Fruit fly (Drosophila melanogaster): ENCODE data around the gene eIF3g1.
A peak's percentile ranks its signal among the peaks of the same experiment; 100 is the strongest.

Gene eIF3g1

DNA sequence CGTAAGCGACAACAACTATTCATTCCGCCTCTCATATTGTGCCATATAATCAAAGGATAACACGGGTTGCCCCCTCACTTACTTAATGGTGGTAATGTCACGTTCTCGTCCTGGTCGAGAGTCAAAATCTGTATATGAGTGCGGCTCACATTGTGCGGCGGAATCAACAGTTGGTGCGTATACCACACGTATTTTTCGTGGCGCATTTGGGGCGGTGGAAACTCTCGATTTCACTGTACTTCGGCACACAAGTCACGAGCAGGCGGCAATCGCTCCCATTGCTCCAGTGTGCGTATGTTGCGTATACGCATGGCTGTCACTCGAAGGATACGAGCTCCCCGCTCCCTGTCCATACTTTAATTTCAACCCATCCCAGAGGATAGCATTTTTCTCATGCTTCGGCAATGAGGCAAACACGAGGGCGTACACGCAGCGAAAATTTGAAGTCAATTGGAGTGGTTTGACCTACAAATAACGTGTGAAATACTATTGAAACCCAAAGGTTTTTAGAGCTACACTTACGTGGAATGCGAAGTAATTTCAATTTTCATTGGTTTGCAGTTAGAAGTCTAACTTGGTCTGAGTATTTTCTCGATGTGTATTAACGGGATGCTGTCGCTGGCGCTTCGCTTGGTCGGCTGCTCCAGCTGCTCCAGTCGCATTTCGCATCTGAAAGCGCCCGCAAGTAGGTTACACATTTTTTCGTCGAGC lies 28.2 kb downstream of the eIF3g1 start (continued):
- TF ChIP-seq Chrac-16 (GFP tag; optimal IDR thresholded peaks at IDR 0.05) (peak; percentile 60), Hey (tag; optimal IDR thresholded peaks at IDR 0.05) (no peak), slbo (GFP tag; IDR thresholded peaks at IDR 0.05) (peak; percentile 89), jumu (GFP tag; optimal IDR thresholded peaks at IDR 0.05) (peak; percentile 62), gem (tag; optimal IDR thresholded peaks at IDR 0.05) (peak; percentile 80), CG11085 (GFP tag; IDR thresholded peaks at IDR 0.05) (peak; percentile 79; the same call in 1 of the 2 replicates), Vsx1 (GFP tag; optimal IDR thresholded peaks at IDR 0.05) (no peak), CG15011 (GFP tag; optimal IDR thresholded peaks at IDR 0.05) (peak; percentile 59), so (GFP tag; IDR thresholded peaks at IDR 0.05) (peak; percentile 81; the same call in 2 of the 3 replicates), CG7556 (GFP tag; optimal IDR thresholded peaks at IDR 0.05) (peak; percentile 84), corto (GFP tag; optimal IDR thresholded peaks at IDR 0.05) (no peak), CG17568 (GFP tag; optimal IDR thresholded peaks at IDR 0.05) (no peak), CG11696 (GFP tag; IDR thresholded peaks at IDR 0.05) (0 out of 2 replicates have a peak, but pooled peaks have one; percentile 29), nmo (GFP tag; optimal IDR thresholded peaks at IDR 0.05) (peak; percentile 48), CG7745 (tag; optimal IDR thresholded peaks at IDR 0.05) (no peak), CG18476 (GFP tag; optimal IDR thresholded peaks at IDR 0.05) (peak; percentile 66), CG11504 (tag; optimal IDR thresholded peaks at IDR 0.05) (peak; percentile 77), CG12219 (GFP tag; optimal IDR thresholded peaks at IDR 0.05) (peak; percentile 59), onecut (GFP tag; IDR thresholded peaks at IDR 0.05) (peak; percentile 64), CG10654 (GFP tag; optimal IDR thresholded peaks at IDR 0.05) (peak; percentile 53), CG3065 (GFP tag; optimal IDR thresholded peaks at IDR 0.05) (no peak), Bdp1 (GFP tag; optimal IDR thresholded peaks at IDR 0.05) (peak; percentile 67), CG7928 (GFP tag; optimal IDR thresholded peaks at IDR 0.05) (peak; percentile 8), sim (GFP tag; IDR thresholded peaks at IDR 0.05) (no peak), Myb (GFP tag; optimal IDR thresholded peaks at IDR 0.05) (peak; percentile 69), CG2678 (tag; optimal IDR thresholded peaks at IDR 0.05) (peak; percentile 81), vnd (GFP tag; IDR thresholded peaks at IDR 0.05; ENCODE audit: partially characterized antibody) (no peak), fu2 (GFP tag; optimal IDR thresholded peaks at IDR 0.05) (peak; percentile 70), p53 (GFP tag; optimal IDR thresholded peaks at IDR 0.05) (peak; percentile 45), chinmo (GFP tag; IDR thresholded peaks at IDR 0.05; ENCODE audit: partially characterized antibody) (no peak), trh (GFP tag; optimal IDR thresholded peaks at IDR 0.05) (peak; percentile 43), CG7357 (GFP tag; IDR thresholded peaks at IDR 0.05) (peak; percentile 70), Meics (GFP tag; optimal IDR thresholded peaks at IDR 0.05) (peak; percentile 87), CG4328 (GFP tag; optimal IDR thresholded peaks at IDR 0.05) (peak; percentile 27), fd64A (GFP tag; optimal IDR thresholded peaks at IDR 0.05) (no peak), CG43689 (GFP tag; IDR thresholded peaks at IDR 0.05) (no peak), dmrt99B (tag; optimal IDR thresholded peaks at IDR 0.05) (peak; percentile 77), CG3726 (GFP tag; IDR thresholded peaks at IDR 0.05) (peak; percentile 63; the same call in 1 of the 3 replicates), gfzf (GFP tag; optimal IDR thresholded peaks at IDR 0.05) (no peak), tup (GFP tag; optimal IDR thresholded peaks at IDR 0.05) (peak; percentile 54), Gsc (GFP tag; IDR thresholded peaks at IDR 0.05) (no peak), fru (optimal IDR thresholded peaks at IDR 0.05) (no peak), CG6654 (GFP tag; optimal IDR thresholded peaks at IDR 0.05) (peak; percentile 10), tin (GFP tag; optimal IDR thresholded peaks at IDR 0.05) (peak; percentile 75), Abd-B (GFP tag; optimal IDR thresholded peaks at IDR 0.05) (peak; percentile 50), dpn (GFP tag; optimal IDR thresholded peaks at IDR 0.05) (peak; percentile 82 to 84), oc (tag; optimal IDR thresholded peaks at IDR 0.05) (peak; percentile 29), CG32767 (GFP tag; IDR thresholded peaks at IDR 0.05) (peak; percentile 78), CG32772 (GFP tag; IDR thresholded peaks at IDR 0.05) (peak; percentile 70), CG33213 (GFP tag; optimal IDR thresholded peaks at IDR 0.05) (peak; percentile 40)
